Worm (Caenorhabditis elegans): ENCODE results near the gene R09H10.3.

Gene R09H10.3

DNA sequence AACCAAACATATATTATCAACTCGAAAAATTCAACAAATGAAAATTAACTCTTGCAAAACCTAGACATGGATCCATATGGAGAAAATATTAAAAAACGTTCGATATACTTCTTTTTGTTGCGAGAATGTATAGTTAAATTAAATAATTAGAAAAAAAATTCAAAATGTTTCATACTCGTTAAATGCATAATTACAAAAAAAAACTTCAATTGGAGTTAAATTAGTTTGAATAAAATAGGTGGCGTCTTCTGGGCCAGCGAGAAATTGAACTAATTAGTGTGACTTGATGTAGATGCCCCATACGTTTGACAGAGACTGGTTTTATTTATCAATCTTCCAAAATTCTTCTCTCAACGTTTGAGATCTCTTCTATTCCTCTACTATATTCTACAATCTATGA, 28.5 kb upstream of the R09H10.3 start, which contains the start of gene lgc-43:
Gene lgc-43, plus strand, starts transcription at position 301 of the 400 bp plus-strand sequence.
- TF ChIP-seq pqm-1 (tag; optimal IDR thresholded peaks at IDR 0.05) (no peak), C38D4.7 (GFP tag; optimal IDR thresholded peaks at IDR 0.05) (no peak), eyg-1 (tag; optimal IDR thresholded peaks at IDR 0.05) (no peak), ttx-3 (tag; optimal IDR thresholded peaks at IDR 0.05) (no peak), ceh-18 (tag; optimal IDR thresholded peaks at IDR 0.05) (no peak)

DNA sequence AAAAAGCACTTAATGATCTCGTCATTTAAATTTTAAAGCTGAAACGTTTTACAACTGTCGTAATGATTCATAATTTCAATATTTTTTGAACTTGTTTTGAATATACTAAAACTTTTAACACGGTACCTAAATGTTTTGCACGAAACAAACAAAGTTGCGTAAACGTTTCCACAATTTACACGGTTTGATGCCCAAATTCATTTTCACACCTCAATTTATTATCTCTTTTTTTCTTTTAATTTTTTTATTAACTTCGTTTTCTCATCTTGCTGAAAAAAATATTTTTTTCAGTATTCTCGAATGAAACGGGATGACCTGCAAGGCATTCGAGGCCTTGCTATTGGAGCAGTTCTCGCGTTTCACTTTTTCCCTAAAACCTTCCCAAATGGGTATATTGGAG, 22.6 kb upstream of the R09H10.3 start, which contains the start of gene oac-8:
Gene oac-8, plus strand, starts transcription at position 301 of the 400 bp plus-strand sequence.
- TF ChIP-seq ceh-48 (tag; optimal IDR thresholded peaks at IDR 0.05), result no peak
- no peak for TF ChIP-seq F13H6.1 (tag; optimal IDR thresholded peaks at IDR 0.05)
- no peak for TF ChIP-seq ceh-22 (tag; optimal IDR thresholded peaks at IDR 0.05)
- no peak for TF ChIP-seq ttx-3 (tag; optimal IDR thresholded peaks at IDR 0.05)
- TF ChIP-seq pha-2 (tag; optimal IDR thresholded peaks at IDR 0.05), result no peak
- TF ChIP-seq ceh-31 (tag; optimal IDR thresholded peaks at IDR 0.05), result no peak
- no peak for TF ChIP-seq fax-1 (tag; optimal IDR thresholded peaks at IDR 0.05)
- no peak for TF ChIP-seq ceh-14 (tag; optimal IDR thresholded peaks at IDR 0.05)
- no peak for TF ChIP-seq hlh-15 (tag; optimal IDR thresholded peaks at IDR 0.05)
- no peak for TF ChIP-seq syd-9 (tag; optimal IDR thresholded peaks at IDR 0.05)
- no peak for TF ChIP-seq sdc-2 (tag; optimal IDR thresholded peaks at IDR 0.05)
- no peak for TF ChIP-seq elt-2 (tag; optimal IDR thresholded peaks at IDR 0.05)
- TF ChIP-seq rnt-1 (tag; optimal IDR thresholded peaks at IDR 0.05), result no peak
- TF ChIP-seq pag-3 (tag; optimal IDR thresholded peaks at IDR 0.05; ENCODE audit: borderline replicate concordance), result no peak
- no peak for TF ChIP-seq dve-1 (tag; optimal IDR thresholded peaks at IDR 0.05)
- no peak for TF ChIP-seq hlh-13 (GFP tag; optimal IDR thresholded peaks at IDR 0.05)
- no peak for TF ChIP-seq unc-55 (GFP tag; optimal IDR thresholded peaks at IDR 0.05)
- no peak for TF ChIP-seq T23F11.4 (GFP tag; optimal IDR thresholded peaks at IDR 0.05)
- TF ChIP-seq ceh-24 (tag; optimal IDR thresholded peaks at IDR 0.05), result no peak
- no peak for TF ChIP-seq eyg-1 (tag; optimal IDR thresholded peaks at IDR 0.05)

DNA sequence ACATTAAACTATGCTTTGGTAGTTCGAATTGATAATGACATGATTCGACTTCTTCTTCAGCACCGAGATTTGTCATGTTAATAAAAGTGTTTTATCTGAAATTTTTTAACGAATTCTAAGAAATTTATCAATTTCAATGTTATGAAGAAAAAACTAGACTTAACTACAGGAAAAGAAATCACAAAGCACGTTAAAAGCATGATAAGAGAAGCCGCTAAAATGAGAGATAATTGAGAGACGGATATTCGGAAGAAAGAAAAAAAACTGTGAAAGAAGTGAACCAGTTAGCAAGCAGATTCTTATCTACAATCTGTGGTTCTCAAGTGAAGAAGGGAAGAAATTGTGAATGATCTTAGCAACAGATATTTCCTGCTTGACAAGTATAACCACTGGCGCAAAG, 17.8 kb upstream of the R09H10.3 start, which contains the start of gene C43F9.4:
Gene C43F9.4, minus strand, starts transcription at position 101 of the 400 bp plus-strand sequence.
- no peak for TF ChIP-seq odd-2 (tag; optimal IDR thresholded peaks at IDR 0.05)
- no peak for TF ChIP-seq tbx-2 (tag; optimal IDR thresholded peaks at IDR 0.05)
- TF ChIP-seq ceh-30 (tag; optimal IDR thresholded peaks at IDR 0.05), result no peak
- TF ChIP-seq K09A11.1 (tag; optimal IDR thresholded peaks at IDR 0.05; ENCODE audit: insufficient read depth), result no peak

DNA sequence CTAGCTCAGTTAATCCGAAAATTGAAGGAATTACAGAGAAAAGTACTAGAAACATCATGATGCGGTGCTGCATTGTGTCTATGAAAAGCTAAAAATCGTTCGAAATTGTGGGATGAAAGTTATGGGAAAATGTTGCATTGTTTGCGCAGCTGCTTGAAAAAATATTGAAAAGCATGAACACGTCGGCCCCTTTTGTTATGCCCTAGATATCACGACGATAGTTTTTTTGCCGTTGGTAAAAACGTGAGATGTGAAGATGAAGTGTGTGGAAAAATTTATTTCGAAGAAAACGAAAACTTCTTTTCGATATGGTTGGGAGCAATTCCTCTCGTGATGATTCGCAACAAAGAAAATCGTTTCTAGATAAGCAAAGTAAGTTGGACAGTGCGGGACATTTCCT, 16.2 kb upstream of the R09H10.3 start, which contains the start of the genes C43F9.5 and nkb-2:
Gene C43F9.5, minus strand, starts transcription at position 101 of the 400 bp plus-strand sequence.
Gene nkb-2, plus strand, starts transcription at position 277 of the 400 bp plus-strand sequence.
- TF ChIP-seq lim-6 (tag; optimal IDR thresholded peaks at IDR 0.05), result no peak
- TF ChIP-seq pag-3 (tag; optimal IDR thresholded peaks at IDR 0.05; ENCODE audit: borderline replicate concordance), result no peak
- no peak for TF ChIP-seq odd-2 (tag; optimal IDR thresholded peaks at IDR 0.05)
- TF ChIP-seq syd-9 (tag; optimal IDR thresholded peaks at IDR 0.05), result no peak
- TF ChIP-seq unc-3 (GFP tag; conservative IDR thresholded peaks at IDR 0.05), result no peak
- TF ChIP-seq unc-3 (tag; optimal IDR thresholded peaks at IDR 0.05), result no peak
- TF ChIP-seq pqm-1 (tag; optimal IDR thresholded peaks at IDR 0.05), result no peak
- no peak for TF ChIP-seq ceh-9 (tag; optimal IDR thresholded peaks at IDR 0.05)
- no peak for TF ChIP-seq elt-2 (tag; optimal IDR thresholded peaks at IDR 0.05)

DNA sequence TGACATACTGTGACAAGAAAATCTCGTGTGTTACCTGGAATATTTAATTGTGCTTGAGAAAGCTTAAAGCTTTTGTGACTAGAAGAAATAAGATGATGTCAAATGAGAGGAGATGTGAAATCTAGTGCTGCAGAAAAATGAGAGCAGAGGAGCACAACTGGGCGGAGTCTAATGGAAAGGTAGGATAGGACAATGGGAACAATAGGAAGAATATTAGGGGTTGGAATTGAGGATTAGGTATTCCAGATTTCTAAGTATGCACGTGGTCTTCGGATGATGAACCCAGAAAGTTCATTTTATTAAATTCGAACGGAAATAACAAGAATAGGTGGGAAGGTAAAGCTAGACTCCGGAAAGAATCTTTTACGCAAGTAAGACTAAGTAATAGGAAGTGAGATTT, 13.3 kb upstream of the R09H10.3 start, which contains the start of gene C43F9.7:
Gene C43F9.7, minus strand, starts transcription at position 101 of the 400 bp plus-strand sequence.
- TF ChIP-seq unc-55 (GFP tag; optimal IDR thresholded peaks at IDR 0.05), result no peak
- TF ChIP-seq madf-2 (tag; optimal IDR thresholded peaks at IDR 0.05), result no peak
- no peak for TF ChIP-seq hlh-15 (tag; optimal IDR thresholded peaks at IDR 0.05)
- TF ChIP-seq ceh-14 (tag; optimal IDR thresholded peaks at IDR 0.05), result no peak
- TF ChIP-seq ztf-16 (tag; optimal IDR thresholded peaks at IDR 0.05), result no peak
- TF ChIP-seq nfya-1 (tag; optimal IDR thresholded peaks at IDR 0.05), result no peak
- TF ChIP-seq K09A11.1 (tag; optimal IDR thresholded peaks at IDR 0.05; ENCODE audit: insufficient read depth), result no peak
- no peak for TF ChIP-seq Y22D7AL.16 (tag; optimal IDR thresholded peaks at IDR 0.05)
- TF ChIP-seq unc-86 (tag; optimal IDR thresholded peaks at IDR 0.05), result no peak
- TF ChIP-seq pat-9 (tag; optimal IDR thresholded peaks at IDR 0.05), result no peak
- TF ChIP-seq sdc-2 (tag; optimal IDR thresholded peaks at IDR 0.05), result no peak
- TF ChIP-seq ceh-30 (tag; optimal IDR thresholded peaks at IDR 0.05), result no peak
- no peak for TF ChIP-seq C38D4.7 (GFP tag; optimal IDR thresholded peaks at IDR 0.05)

Measured in whole organism, late embryonic.